Worm (Caenorhabditis elegans): ENCODE measurements around the gene affl-1.

ce11 chrIII:423875-424274 is 16.2 kb upstream of the affl-1 start:
- TF ChIP-seq cey-2 (tag; optimal IDR thresholded peaks at IDR 0.05; ENCODE audit: borderline replicate concordance, insufficient read depth) (no peak), egl-27 (tag; optimal IDR thresholded peaks at IDR 0.05) (no peak), fkh-10 (GFP tag; optimal IDR thresholded peaks at IDR 0.05) (no peak), aly-2 (tag; optimal IDR thresholded peaks at IDR 0.05) (no peak), nhr-25 (tag; optimal IDR thresholded peaks at IDR 0.05; ENCODE audit: borderline replicate concordance, insufficient read depth) (no peak), spr-1 (tag; optimal IDR thresholded peaks at IDR 0.05) (no peak), nhr-77 (tag; optimal IDR thresholded peaks at IDR 0.05) (no peak), zag-1 (tag; optimal IDR thresholded peaks at IDR 0.05) (no peak), ama-1 (optimal IDR thresholded peaks at IDR 0.05) (no peak)

Measured in whole organism, L4 larva.